Comparison of ENCODE assay signal across 1 fruit fly cellular context in the genomic region with DNA sequence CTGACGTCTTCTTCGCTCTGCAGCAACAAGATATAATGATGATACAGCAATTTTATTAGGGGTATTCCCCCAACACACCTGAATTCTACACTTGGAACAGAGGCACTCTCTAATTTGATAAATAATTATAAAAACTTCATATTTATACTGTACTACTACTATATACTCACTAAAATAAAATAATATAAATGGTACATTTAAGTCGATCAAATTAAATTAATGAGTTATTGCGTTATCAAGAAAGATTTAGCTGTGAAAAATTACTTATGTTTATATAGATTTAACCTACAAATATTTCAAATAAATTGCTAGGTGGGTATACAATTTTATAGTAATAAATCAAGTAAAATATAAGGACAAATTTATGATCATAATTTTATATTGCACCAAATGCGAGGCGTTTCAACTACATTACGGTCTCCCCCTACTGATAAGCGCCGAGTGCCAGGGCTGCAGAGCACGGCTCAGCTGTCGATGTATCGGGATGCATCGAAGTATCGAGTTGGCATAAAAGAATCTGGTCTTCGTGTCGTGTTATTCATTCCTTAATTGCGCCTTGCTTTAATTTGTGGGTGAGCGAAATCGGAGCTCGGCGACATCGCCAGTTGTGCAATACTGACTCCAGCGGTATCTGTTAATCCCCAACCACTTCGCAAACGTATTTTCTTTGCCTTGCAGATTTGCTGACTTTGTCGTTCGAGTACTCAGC.
A peak's percentile ranks its signal among the peaks of the same experiment; 100 is the strongest.
TF ChIP-seq lines count a peak whose summit lies in the region.

Gene vsg (plus strand): TSS at position 497 of the 709 bp plus-strand sequence.

TF ChIP-seq in whole organism, embryonic, 481 proteins besides CTCF, POLR2A, EP300 and RAD21 (continued from another document):
- peak; percentile 14 for TF ChIP-seq stwl (tag; optimal IDR thresholded peaks at IDR 0.05; lab: Kevin White, UChicago)
- TF ChIP-seq ewg (GFP tag; optimal IDR thresholded peaks at IDR 0.05; lab: Kevin White, UChicago): peak; percentile 59
- TF ChIP-seq CG11456 (GFP tag; IDR thresholded peaks at IDR 0.05; lab: Robert Waterston, UW): peak; percentile 76
- TF ChIP-seq ab (GFP tag; optimal IDR thresholded peaks at IDR 0.05; lab: Kevin White, UChicago): no peak
- TF ChIP-seq CG15479 (GFP tag; optimal IDR thresholded peaks at IDR 0.05; lab: Kevin White, UChicago): no peak
- no peak for TF ChIP-seq gce (GFP tag; IDR thresholded peaks at IDR 0.05; lab: Robert Waterston, UW)
- TF ChIP-seq CoRest (tag; optimal IDR thresholded peaks at IDR 0.05; lab: Kevin White, UChicago): peak; percentile 94
- peak; percentile 78 for TF ChIP-seq CG13624 (GFP tag; optimal IDR thresholded peaks at IDR 0.05; lab: Kevin White, UChicago)
- TF ChIP-seq CG1024 (GFP tag; IDR thresholded peaks at IDR 0.05; lab: Robert Waterston, UW): no peak; the same call in 1 of the 2 replicates
- TF ChIP-seq H15 (GFP tag; IDR thresholded peaks at IDR 0.05; lab: Robert Waterston, UW): peak; percentile 59; the same call in 2 of the 3 replicates
- peak; percentile 13 for TF ChIP-seq Side (GFP tag; optimal IDR thresholded peaks at IDR 0.05; lab: Kevin White, UChicago)
- peak; percentile 0 to 77 for TF ChIP-seq crp (GFP tag; optimal IDR thresholded peaks at IDR 0.05; lab: Kevin White, UChicago)
- TF ChIP-seq CG11093 (GFP tag; IDR thresholded peaks at IDR 0.05; lab: Robert Waterston, UW): peak; percentile 61; the same call in 2 of the 3 replicates
- peak; percentile 37 for TF ChIP-seq psq (GFP tag; optimal IDR thresholded peaks at IDR 0.05; lab: Kevin White, UChicago)
- TF ChIP-seq croc (GFP tag; conservative IDR thresholded peaks at IDR 0.05; lab: Robert Waterston, UW): peak; percentile 30; the same call in 2 of the 3 replicates
- TF ChIP-seq Hey (tag; optimal IDR thresholded peaks at IDR 0.05; lab: Kevin White, UChicago): peak; percentile 49
- peak; percentile 32 for TF ChIP-seq run (tag; optimal IDR thresholded peaks at IDR 0.05; lab: Kevin White, UChicago)
- peak; percentile 45 for TF ChIP-seq her (GFP tag; optimal IDR thresholded peaks at IDR 0.05; lab: Kevin White, UChicago)
- peak; percentile 91 for TF ChIP-seq CG2712 (tag; optimal IDR thresholded peaks at IDR 0.05; lab: Kevin White, UChicago)
- no peak for TF ChIP-seq fu2 (GFP tag; optimal IDR thresholded peaks at IDR 0.05; lab: Kevin White, UChicago)
- peak; percentile 52; the same call in 1 of the 2 replicates for TF ChIP-seq E2f1 (GFP tag; IDR thresholded peaks at IDR 0.05; lab: Robert Waterston, UW)
- no peak for TF ChIP-seq Spps (tag; optimal IDR thresholded peaks at IDR 0.05; lab: Kevin White, UChicago)
- TF ChIP-seq CG6765 (GFP tag; optimal IDR thresholded peaks at IDR 0.05; lab: Kevin White, UChicago): peak; percentile 64
- peak; percentile 71 for TF ChIP-seq CG4404 (GFP tag; IDR thresholded peaks at IDR 0.05; lab: Robert Waterston, UW)
- TF ChIP-seq Deaf1 (tag; optimal IDR thresholded peaks at IDR 0.05; lab: Kevin White, UChicago): peak; percentile 57
- TF ChIP-seq ERR (GFP tag; optimal IDR thresholded peaks at IDR 0.05; lab: Kevin White, UChicago): no peak
- peak; percentile 42 for TF ChIP-seq H2.0 (GFP tag; IDR thresholded peaks at IDR 0.05; lab: Robert Waterston, UW)
- TF ChIP-seq CG7271 (tag; optimal IDR thresholded peaks at IDR 0.05; lab: Kevin White, UChicago): no peak
- peak; percentile 91 for TF ChIP-seq CG6791 (GFP tag; IDR thresholded peaks at IDR 0.05; lab: Robert Waterston, UW; ENCODE audit: partially characterized antibody)
- peak; percentile 70; the same call in 2 of the 3 replicates for TF ChIP-seq CG11560 (tag; IDR thresholded peaks at IDR 0.05; lab: Robert Waterston, UW)
- peak; percentile 91 for TF ChIP-seq sug (tag; optimal IDR thresholded peaks at IDR 0.05; lab: Kevin White, UChicago)
- peak; percentile 36 for TF ChIP-seq ATbp (GFP tag; optimal IDR thresholded peaks at IDR 0.05; lab: Kevin White, UChicago)
- peak; percentile 73 for TF ChIP-seq CG4424 (GFP tag; optimal IDR thresholded peaks at IDR 0.05; lab: Kevin White, UChicago)
- peak; percentile 79 for TF ChIP-seq Ptx1 (GFP tag; IDR thresholded peaks at IDR 0.05; lab: Robert Waterston, UW)
- no peak for TF ChIP-seq CG6854 (GFP tag; optimal IDR thresholded peaks at IDR 0.05; lab: Kevin White, UChicago)
- TF ChIP-seq insv (GFP tag; optimal IDR thresholded peaks at IDR 0.05; lab: Kevin White, UChicago): peak in 1 of 2 experiments; percentile 61
- no peak for TF ChIP-seq fd102C (GFP tag; optimal IDR thresholded peaks at IDR 0.05; lab: Kevin White, UChicago)
- no peak for TF ChIP-seq Asciz (GFP tag; optimal IDR thresholded peaks at IDR 0.05; lab: Kevin White, UChicago)
- TF ChIP-seq Bgb (GFP tag; IDR thresholded peaks at IDR 0.05; lab: Robert Waterston, UW; ENCODE audit: partially characterized antibody): peak; percentile 92
- TF ChIP-seq BtbVII (GFP tag; optimal IDR thresholded peaks at IDR 0.05; lab: Kevin White, UChicago): peak; percentile 45
- TF ChIP-seq CG34422 (GFP tag; IDR thresholded peaks at IDR 0.05; lab: Robert Waterston, UW): peak; percentile 44
- TF ChIP-seq pita (GFP tag; optimal IDR thresholded peaks at IDR 0.05; lab: Kevin White, UChicago): no peak
- peak; percentile 69 for TF ChIP-seq gfzf (GFP tag; optimal IDR thresholded peaks at IDR 0.05; lab: Kevin White, UChicago)
- peak; percentile 81 for TF ChIP-seq tgo (GFP tag; IDR thresholded peaks at IDR 0.05; lab: Robert Waterston, UW)
- peak; percentile 35 for TF ChIP-seq CG5180 (GFP tag; optimal IDR thresholded peaks at IDR 0.05; lab: Kevin White, UChicago)
- peak; percentile 48 for TF ChIP-seq salm (tag; optimal IDR thresholded peaks at IDR 0.05; lab: Kevin White, UChicago)
- no peak for TF ChIP-seq rib (GFP tag; IDR thresholded peaks at IDR 0.05; lab: Robert Waterston, UW)
- TF ChIP-seq dimm (GFP tag; IDR thresholded peaks at IDR 0.05; lab: Robert Waterston, UW): no peak
- TF ChIP-seq CG4820 (GFP tag; optimal IDR thresholded peaks at IDR 0.05; lab: Kevin White, UChicago): peak; percentile 70
- peak; percentile 93 for TF ChIP-seq CG42726 (GFP tag; IDR thresholded peaks at IDR 0.05; lab: Robert Waterston, UW; ENCODE audit: partially characterized antibody)
- TF ChIP-seq mld (GFP tag; IDR thresholded peaks at IDR 0.05; lab: Robert Waterston, UW; ENCODE audit: partially characterized antibody): peak; percentile 79; the same call in 2 of the 3 replicates
- peak; percentile 54 for TF ChIP-seq CG9797 (GFP tag; optimal IDR thresholded peaks at IDR 0.05; lab: Kevin White, UChicago)
- TF ChIP-seq CG7928 (GFP tag; optimal IDR thresholded peaks at IDR 0.05; lab: Kevin White, UChicago): peak; percentile 92
- TF ChIP-seq Neu2 (GFP tag; optimal IDR thresholded peaks at IDR 0.05; lab: Kevin White, UChicago; ENCODE audit: borderline replicate concordance): no peak
- no peak for TF ChIP-seq CHES-1-like (GFP tag; optimal IDR thresholded peaks at IDR 0.05; lab: Kevin White, UChicago)
- no peak for TF ChIP-seq CG15073 (GFP tag; optimal IDR thresholded peaks at IDR 0.05; lab: Kevin White, UChicago)
- TF ChIP-seq bab2 (GFP tag; optimal IDR thresholded peaks at IDR 0.05; lab: Kevin White, UChicago): peak; percentile 35
- no peak for TF ChIP-seq ftz-f1 (GFP tag; optimal IDR thresholded peaks at IDR 0.05; lab: Kevin White, UChicago)
- TF ChIP-seq ci (GFP tag; IDR thresholded peaks at IDR 0.05; lab: Robert Waterston, UW): peak; percentile 16; the same call in 2 of the 3 replicates
- TF ChIP-seq Optix (GFP tag; IDR thresholded peaks at IDR 0.05; lab: Robert Waterston, UW): peak; percentile 42; the same call in 1 of the 3 replicates
- TF ChIP-seq CG4282 (GFP tag; optimal IDR thresholded peaks at IDR 0.05; lab: Kevin White, UChicago): no peak
- TF ChIP-seq gem (tag; optimal IDR thresholded peaks at IDR 0.05; lab: Kevin White, UChicago): peak; percentile 93
- peak; percentile 68 for TF ChIP-seq mam (GFP tag; optimal IDR thresholded peaks at IDR 0.05; lab: Kevin White, UChicago)
- TF ChIP-seq CG9817 (tag; optimal IDR thresholded peaks at IDR 0.05; lab: Kevin White, UChicago): peak; percentile 83
- TF ChIP-seq Atf-2 (GFP tag; optimal IDR thresholded peaks at IDR 0.05; lab: Kevin White, UChicago): peak; percentile 18
- no peak for TF ChIP-seq CkIIα-i1 (GFP tag; IDR thresholded peaks at IDR 0.05; lab: Robert Waterston, UW)
- no peak for TF ChIP-seq mirr (GFP tag; optimal IDR thresholded peaks at IDR 0.05; lab: Kevin White, UChicago)
- TF ChIP-seq CG8359 (GFP tag; optimal IDR thresholded peaks at IDR 0.05; lab: Kevin White, UChicago; ENCODE audit: borderline replicate concordance): peak; percentile 3
- 0 out of 2 replicates have a peak, but pooled peaks have one; percentile 38 for TF ChIP-seq CG16779 (GFP tag; IDR thresholded peaks at IDR 0.05; lab: Robert Waterston, UW)
- peak; percentile 81 for TF ChIP-seq dmrt99B (tag; optimal IDR thresholded peaks at IDR 0.05; lab: Kevin White, UChicago)
- TF ChIP-seq CG11398 (GFP tag; optimal IDR thresholded peaks at IDR 0.05; lab: Kevin White, UChicago): no peak
- TF ChIP-seq CG12104 (GFP tag; optimal IDR thresholded peaks at IDR 0.05; lab: Kevin White, UChicago): peak; percentile 85
- TF ChIP-seq CG6683 (GFP tag; optimal IDR thresholded peaks at IDR 0.05; lab: Kevin White, UChicago): peak; percentile 35
- TF ChIP-seq lmd (GFP tag; IDR thresholded peaks at IDR 0.05; lab: Robert Waterston, UW): peak; percentile 74
- TF ChIP-seq Camta (GFP tag; optimal IDR thresholded peaks at IDR 0.05; lab: Kevin White, UChicago): peak; percentile 29
- TF ChIP-seq hb (GFP tag; IDR thresholded peaks at IDR 0.05; lab: Robert Waterston, UW; ENCODE audit: partially characterized antibody): peak; percentile 80
- peak; percentile 81; the same call in 2 of the 3 replicates for TF ChIP-seq CG7357 (GFP tag; IDR thresholded peaks at IDR 0.05; lab: Robert Waterston, UW)
- TF ChIP-seq Lhr (GFP tag; optimal IDR thresholded peaks at IDR 0.05; lab: Kevin White, UChicago): peak; percentile 42
- peak; percentile 87 for TF ChIP-seq Abd-B (GFP tag; optimal IDR thresholded peaks at IDR 0.05; lab: Kevin White, UChicago)
- TF ChIP-seq HmgZ (tag; optimal IDR thresholded peaks at IDR 0.05; lab: Kevin White, UChicago): peak; percentile 34
- TF ChIP-seq Adf1 (GFP tag; IDR thresholded peaks at IDR 0.05; lab: Robert Waterston, UW): no peak; the same call in none of the 2 replicates
- TF ChIP-seq kah (GFP tag; optimal IDR thresholded peaks at IDR 0.05; lab: Kevin White, UChicago): peak; percentile 61
- TF ChIP-seq vfl (GFP tag; optimal IDR thresholded peaks at IDR 0.05; lab: Kevin White, UChicago): peak; percentile 62
- TF ChIP-seq cwo (GFP tag; optimal IDR thresholded peaks at IDR 0.05; lab: Kevin White, UChicago): peak; percentile 48
- TF ChIP-seq Dip3 (GFP tag; optimal IDR thresholded peaks at IDR 0.05; lab: Kevin White, UChicago): peak; percentile 60
- TF ChIP-seq Eip74EF (GFP tag; optimal IDR thresholded peaks at IDR 0.05; lab: Kevin White, UChicago): peak in 1 of 2 experiments; percentile 64
- TF ChIP-seq CG7745 (tag; optimal IDR thresholded peaks at IDR 0.05; lab: Kevin White, UChicago): no peak
- TF ChIP-seq CG14860 (GFP tag; IDR thresholded peaks at IDR 0.05; lab: Robert Waterston, UW; ENCODE audit: partially characterized antibody): peak; percentile 72
- peak; percentile 83 for TF ChIP-seq CG15696 (tag; optimal IDR thresholded peaks at IDR 0.05; lab: Kevin White, UChicago)
- TF ChIP-seq fru (optimal IDR thresholded peaks at IDR 0.05; lab: Kevin White, UChicago): no peak
- TF ChIP-seq CG8944 (GFP tag; optimal IDR thresholded peaks at IDR 0.05; lab: Kevin White, UChicago): no peak
- TF ChIP-seq vnd (GFP tag; IDR thresholded peaks at IDR 0.05; lab: Robert Waterston, UW; ENCODE audit: partially characterized antibody): peak; percentile 83
- TF ChIP-seq slp2 (GFP tag; optimal IDR thresholded peaks at IDR 0.05; lab: Kevin White, UChicago): peak; percentile 0
- peak; percentile 59 for TF ChIP-seq Xrp1 (GFP tag; IDR thresholded peaks at IDR 0.05; lab: Robert Waterston, UW)
- TF ChIP-seq Oaz (GFP tag; IDR thresholded peaks at IDR 0.05; lab: Robert Waterston, UW): no peak; the same call in 1 of the 2 replicates
- TF ChIP-seq zf30C (GFP tag; optimal IDR thresholded peaks at IDR 0.05; lab: Kevin White, UChicago): peak; percentile 13
- peak; percentile 28 for TF ChIP-seq pnt (GFP tag; optimal IDR thresholded peaks at IDR 0.05; lab: Kevin White, UChicago)
- TF ChIP-seq kni (GFP tag; optimal IDR thresholded peaks at IDR 0.05; lab: Kevin White, UChicago): no peak
- peak; percentile 79 for TF ChIP-seq sob (GFP tag; IDR thresholded peaks at IDR 0.05; lab: Robert Waterston, UW)
- 0 out of 2 replicates have a peak, but pooled peaks have one; percentile 22 for TF ChIP-seq CG11696 (GFP tag; IDR thresholded peaks at IDR 0.05; lab: Robert Waterston, UW)
- TF ChIP-seq zfh1 (GFP tag; IDR thresholded peaks at IDR 0.05; lab: Robert Waterston, UW): peak; percentile 5; the same call in 1 of the 3 replicates
- peak; percentile 72; the same call in 1 of the 2 replicates for TF ChIP-seq esg (GFP tag; conservative IDR thresholded peaks at IDR 0.05; lab: Robert Waterston, UW)
- peak; percentile 83 for TF ChIP-seq NFAT (GFP tag; IDR thresholded peaks at IDR 0.05; lab: Robert Waterston, UW)
- TF ChIP-seq CG10654 (GFP tag; optimal IDR thresholded peaks at IDR 0.05; lab: Kevin White, UChicago): peak; percentile 60
- no peak for TF ChIP-seq hth (optimal IDR thresholded peaks at IDR 0.05; lab: Kevin White, UChicago)
- TF ChIP-seq hbn (GFP tag; IDR thresholded peaks at IDR 0.05; lab: Robert Waterston, UW; ENCODE audit: partially characterized antibody): peak; percentile 64
- TF ChIP-seq aop (GFP tag; IDR thresholded peaks at IDR 0.05; lab: Robert Waterston, UW): no peak
- TF ChIP-seq CG3847 (GFP tag; IDR thresholded peaks at IDR 0.05; lab: Robert Waterston, UW): peak; percentile 62
- TF ChIP-seq Bteb2 (GFP tag; optimal IDR thresholded peaks at IDR 0.05; lab: Kevin White, UChicago): peak; percentile 26
- TF ChIP-seq ara (GFP tag; IDR thresholded peaks at IDR 0.05; lab: Robert Waterston, UW): peak; percentile 33; the same call in 1 of the 2 replicates
- peak; percentile 91 for TF ChIP-seq CG12659 (GFP tag; optimal IDR thresholded peaks at IDR 0.05; lab: Kevin White, UChicago)
- peak; percentile 56 for TF ChIP-seq ken (GFP tag; IDR thresholded peaks at IDR 0.05; lab: Robert Waterston, UW)
